Fruit fly (Drosophila melanogaster) whole organism, adult: ENCODE results near the gene CG33107.

ENCODE experiments used
- CG1620 ChIP-seq: fragments of 200-800 bp; sonication (Bioruptor generic); optimal IDR thresholded peaks from 2 replicates; lab custom pipeline; 2016; ENCODE audit warnings: missing biosample characterization, missing genetic modification characterization
- CG5204 ChIP-seq: fragments of 200-800 bp; sonication (Bioruptor generic); optimal IDR thresholded peaks from 2 replicates; lab custom pipeline; 2016; ENCODE audit warnings: missing biosample characterization, missing genetic modification characterization
- CG7101 ChIP-seq: fragments of 200-800 bp; sonication (Bioruptor generic); optimal IDR thresholded peaks from 2 replicates; lab custom pipeline; 2018; ENCODE audit warnings: missing biosample characterization, mild to moderate bottlenecking, missing genetic modification characterization, moderate library complexity
- Mnt ChIP-seq: fragments of 200-800 bp; sonication (Bioruptor generic); optimal IDR thresholded peaks from 2 replicates; lab custom pipeline; 2016; ENCODE audit warnings: missing biosample characterization, mild to moderate bottlenecking, missing genetic modification characterization
- cic ChIP-seq: fragments of 200-800 bp; sonication (Bioruptor generic); optimal IDR thresholded peaks from 2 replicates; lab custom pipeline; 2017; ENCODE audit warnings: missing biosample characterization, mild to moderate bottlenecking, missing genetic modification characterization, moderate library complexity
- tj ChIP-seq: fragments of 200-800 bp; sonication (Bioruptor generic); optimal IDR thresholded peaks from 3 replicates; lab custom pipeline; 2017; ENCODE audit warnings: missing biosample characterization, mild to moderate bottlenecking, missing genetic modification characterization, moderate library complexity

DNA sequence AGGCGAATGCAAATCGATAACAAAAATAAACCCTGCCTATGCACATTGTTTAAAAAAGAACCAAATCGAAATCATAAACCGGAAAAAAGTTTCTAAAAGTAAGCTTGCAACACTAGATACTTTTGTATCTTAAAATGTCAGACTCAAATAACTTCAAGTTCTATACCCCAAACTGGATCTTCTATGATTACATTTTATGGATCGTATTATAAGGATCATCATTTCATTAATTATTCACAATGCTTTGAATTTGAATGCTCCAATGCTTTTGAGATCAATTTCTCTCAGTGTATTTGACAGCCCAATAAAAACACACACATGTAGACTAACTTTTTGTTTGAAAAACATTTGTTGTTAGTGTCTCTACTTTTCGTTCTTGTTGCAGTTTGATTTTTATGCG is 9.7 kb upstream of the CG33107 start:
- TF ChIP-seq Mnt (GFP tag; lab: Kevin White, UChicago) = no peak
- no peak for TF ChIP-seq cic (GFP tag; lab: Kevin White, UChicago)
- no peak for TF ChIP-seq CG1620 (GFP tag; lab: Kevin White, UChicago)
- no peak for TF ChIP-seq CG7101 (tag; lab: Kevin White, UChicago)
- TF ChIP-seq tj (GFP tag; lab: Kevin White, UChicago) = no peak
- TF ChIP-seq CG5204 (GFP tag; lab: Kevin White, UChicago) = no peak
